Fruit fly (Drosophila melanogaster) whole organism, prepupa: ENCODE measurements around the gene CG18265.

Experiments used
- CG16779 ChIP-seq: fragments of 200-800 bp; sonication (Bioruptor generic); optimal IDR thresholded peaks from 3 replicates; lab custom pipeline; 2017; ENCODE audit warnings: missing biosample characterization, mild to moderate bottlenecking, missing genetic modification characterization
- achi ChIP-seq: fragments of 200-800 bp; sonication (Bioruptor generic); optimal IDR thresholded peaks from 3 replicates; lab custom pipeline; 2016; ENCODE audit warnings: missing biosample characterization, missing genetic modification characterization
- fd59A ChIP-seq: fragments of 200-800 bp; sonication (Bioruptor generic); optimal IDR thresholded peaks from 2 replicates; lab custom pipeline; 2017; ENCODE audit warnings: missing biosample characterization, mild to moderate bottlenecking, missing genetic modification characterization, missing genetic modification reagents
- fkh ChIP-seq: fragments of 200-800 bp; sonication (Bioruptor generic); optimal IDR thresholded peaks from 3 replicates; lab custom pipeline; 2017; ENCODE audit warnings: missing biosample characterization, mild to moderate bottlenecking, missing genetic modification characterization, moderate library complexity

DNA sequence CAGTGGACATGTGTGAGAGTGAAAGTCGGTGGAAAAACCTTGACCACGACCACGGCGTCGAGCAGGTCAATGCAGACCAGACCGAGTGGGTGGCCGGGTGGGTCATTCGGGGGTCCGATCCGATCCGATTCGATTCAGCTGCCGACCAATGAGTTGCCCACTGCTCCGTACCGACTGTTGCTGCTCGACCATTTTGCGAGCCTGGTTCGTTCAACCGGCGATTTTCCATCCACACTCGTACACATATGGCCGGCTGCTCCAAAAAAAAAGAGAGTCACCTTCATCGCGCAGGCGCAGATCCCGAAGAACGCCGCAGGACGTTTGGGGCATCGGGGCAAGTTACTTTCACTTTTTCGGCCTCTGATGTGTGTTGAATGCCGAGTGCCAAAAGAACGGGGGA lies 5.4 kb downstream of the CG18265 start:
- TF ChIP-seq achi (GFP tag; lab: Kevin White, UChicago) (no peak), fd59A (GFP tag; lab: Kevin White, UChicago) (no peak), fkh (GFP tag; lab: Kevin White, UChicago) (no peak), CG16779 (tag; lab: Kevin White, UChicago) (no peak)
